Fruit fly (Drosophila melanogaster) Kc167 (cell line): ENCODE data around the gene Elp1.

ENCODE experiments used
- Myc ChIP-seq: fragments of >200 bp; optimal IDR thresholded peaks from 2 replicates; lab custom pipeline; 2017; ENCODE audit warnings: missing external identifiers
- Sin3A ChIP-seq: fragments of >200 bp; optimal IDR thresholded peaks from 2 replicates; lab custom pipeline; 2018; ENCODE audit warnings: missing external identifiers
- h ChIP-seq: fragments of >200 bp; optimal IDR thresholded peaks from 3 replicates; lab custom pipeline; 2018; ENCODE audit warnings: missing external identifiers
- insv ChIP-seq: fragments of >200 bp; optimal IDR thresholded peaks from 3 replicates; lab custom pipeline; 2018; ENCODE audit warnings: missing external identifiers
- psq ChIP-seq: fragments of >200 bp; optimal IDR thresholded peaks from 2 replicates; lab custom pipeline; 2017; ENCODE audit warnings: missing external identifiers
- ttk ChIP-seq: sonication (Bioruptor generic); optimal IDR thresholded peaks from 2 replicates; lab custom pipeline; 2017; ENCODE audit warnings: missing external identifiers

Gene Elp1

dm6 chr3R:11648356-11649355 lies 2.1 kb upstream of the Elp1 start:
- no peak for TF ChIP-seq Myc (lab: Kevin White, UChicago)
- TF ChIP-seq psq: no peak
- TF ChIP-seq ttk (lab: Kevin White, UChicago): no peak
- no peak for TF ChIP-seq insv (lab: Kevin White, UChicago)
- TF ChIP-seq Sin3A (lab: Kevin White, UChicago): no peak
- TF ChIP-seq h (lab: Kevin White, UChicago): no peak

dm6 chr3R:11649449-11649848 lies 1.3 kb upstream of the Elp1 start:
- TF ChIP-seq Sin3A (lab: Kevin White, UChicago): no peak
- no peak for TF ChIP-seq h (lab: Kevin White, UChicago)
- no peak for TF ChIP-seq psq

- TF ChIP-seq psq (no peak), insv (lab: Kevin White, UChicago) (no peak), ttk (lab: Kevin White, UChicago) (no peak), Myc (lab: Kevin White, UChicago) (no peak), Sin3A (lab: Kevin White, UChicago) (no peak), h (lab: Kevin White, UChicago) (no peak)
These were observed 5.2 kb downstream of the Elp1 start, which contains the start of gene CG42327 for dm6 chr3R:11655873-11656374. Gene CG42327, plus strand, starts transcription at chr3R:11656149.

DNA sequence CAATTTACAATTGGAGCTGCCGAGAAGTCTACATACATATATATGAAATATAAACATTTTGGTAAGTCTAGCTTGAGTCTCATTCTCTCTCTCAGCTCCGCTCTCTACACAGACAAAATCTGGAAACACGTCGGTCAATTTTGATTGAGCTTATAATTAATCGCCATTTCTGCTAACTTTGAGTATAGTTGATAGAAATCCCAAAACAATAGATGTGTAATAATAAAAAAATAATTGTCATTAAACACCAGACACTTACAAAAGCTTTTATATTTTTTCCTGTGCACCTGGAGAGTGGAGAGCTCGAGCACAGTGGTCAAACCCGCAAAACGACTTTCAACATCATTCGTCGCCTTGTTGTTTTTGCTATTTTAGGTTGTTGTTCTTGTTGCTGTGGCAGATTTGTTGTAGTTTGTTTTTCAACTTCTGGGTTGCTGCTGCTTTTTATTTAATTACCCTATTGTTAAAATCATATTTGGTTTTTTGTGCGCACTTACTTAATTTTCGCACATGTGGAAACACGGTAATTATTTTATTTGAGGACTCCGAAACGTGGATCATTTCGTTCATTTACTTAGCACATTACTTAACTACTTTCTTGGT lies 5.9 kb downstream of the Elp1 start:
- TF ChIP-seq insv (lab: Kevin White, UChicago): no peak
- no peak for TF ChIP-seq Sin3A (lab: Kevin White, UChicago)
- no peak for TF ChIP-seq psq
- TF ChIP-seq ttk (lab: Kevin White, UChicago): no peak
- TF ChIP-seq h (lab: Kevin White, UChicago): no peak

dm6 chr3R:11657786-11658193 lies 7.0 kb downstream of the Elp1 start:
- TF ChIP-seq psq: no peak
- TF ChIP-seq Sin3A (lab: Kevin White, UChicago): no peak
- TF ChIP-seq h (lab: Kevin White, UChicago): no peak
- TF ChIP-seq insv (lab: Kevin White, UChicago): no peak
- TF ChIP-seq Myc (lab: Kevin White, UChicago): no peak
- no peak for TF ChIP-seq ttk (lab: Kevin White, UChicago)

dm6 chr3R:11661187-11661586 lies 10.4 kb downstream of the Elp1 start:
- TF ChIP-seq insv (lab: Kevin White, UChicago) (no peak), Sin3A (lab: Kevin White, UChicago) (no peak), h (lab: Kevin White, UChicago) (no peak), Myc (lab: Kevin White, UChicago) (no peak), ttk (lab: Kevin White, UChicago) (no peak), psq (no peak)

- TF ChIP-seq ttk (lab: Kevin White, UChicago) (no peak), insv (lab: Kevin White, UChicago) (no peak), h (lab: Kevin White, UChicago) (no peak), Sin3A (lab: Kevin White, UChicago) (no peak), Myc (lab: Kevin White, UChicago) (no peak), psq (no peak)
These were observed 10.9 kb downstream of the Elp1 start for dm6 chr3R:11661712-11662111.

DNA sequence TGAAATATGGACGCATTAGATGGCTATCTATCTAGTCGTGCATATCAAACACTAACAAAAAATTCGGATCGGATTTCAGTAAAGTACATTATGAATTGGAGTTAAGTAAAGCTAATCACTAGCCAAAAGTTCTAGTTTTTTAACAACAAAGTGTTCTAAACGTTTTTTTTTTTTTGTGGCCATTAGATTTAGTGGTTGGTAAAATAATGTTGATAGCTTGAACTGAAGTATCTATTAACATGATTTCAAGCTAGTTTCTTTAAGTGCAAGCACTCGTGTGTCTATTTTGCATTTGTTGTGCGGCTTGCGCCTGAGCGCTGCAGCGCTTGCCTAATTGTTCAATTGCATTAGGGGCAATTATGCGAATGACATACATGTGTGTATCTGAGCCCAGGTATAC lies 11.8 kb downstream of the Elp1 start:
- TF ChIP-seq insv (lab: Kevin White, UChicago) (no peak), psq (no peak), h (lab: Kevin White, UChicago) (no peak), ttk (lab: Kevin White, UChicago) (no peak), Sin3A (lab: Kevin White, UChicago) (no peak), Myc (lab: Kevin White, UChicago) (no peak)

DNA sequence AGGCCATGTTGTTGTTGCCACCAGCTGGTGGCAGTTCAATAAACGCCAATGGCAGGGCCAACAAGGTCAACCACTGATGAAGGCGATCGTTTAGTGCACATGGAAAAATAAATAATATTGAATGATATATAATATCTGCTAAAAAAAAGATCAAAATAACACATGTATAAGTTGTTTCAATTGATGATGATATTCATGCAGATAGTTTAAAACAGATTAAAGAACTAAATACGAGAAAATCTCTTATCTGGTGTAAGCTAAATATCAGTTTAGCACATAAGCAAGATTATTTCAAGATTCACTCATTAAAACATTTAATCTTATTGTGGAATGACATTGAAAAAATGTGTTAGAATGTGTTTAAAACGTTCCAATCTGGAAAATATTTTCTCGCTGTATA lies 12.7 kb downstream of the Elp1 start:
- TF ChIP-seq h (lab: Kevin White, UChicago): no peak
- no peak for TF ChIP-seq ttk (lab: Kevin White, UChicago)
- TF ChIP-seq insv (lab: Kevin White, UChicago): no peak
- no peak for TF ChIP-seq psq
- TF ChIP-seq Sin3A (lab: Kevin White, UChicago): no peak
- TF ChIP-seq Myc (lab: Kevin White, UChicago): no peak

dm6 chr3R:11665508-11665907 lies 14.7 kb downstream of the Elp1 start:
- TF ChIP-seq h (lab: Kevin White, UChicago) (no peak), insv (lab: Kevin White, UChicago) (no peak), ttk (lab: Kevin White, UChicago) (no peak), Sin3A (lab: Kevin White, UChicago) (no peak), Myc (lab: Kevin White, UChicago) (no peak)

DNA sequence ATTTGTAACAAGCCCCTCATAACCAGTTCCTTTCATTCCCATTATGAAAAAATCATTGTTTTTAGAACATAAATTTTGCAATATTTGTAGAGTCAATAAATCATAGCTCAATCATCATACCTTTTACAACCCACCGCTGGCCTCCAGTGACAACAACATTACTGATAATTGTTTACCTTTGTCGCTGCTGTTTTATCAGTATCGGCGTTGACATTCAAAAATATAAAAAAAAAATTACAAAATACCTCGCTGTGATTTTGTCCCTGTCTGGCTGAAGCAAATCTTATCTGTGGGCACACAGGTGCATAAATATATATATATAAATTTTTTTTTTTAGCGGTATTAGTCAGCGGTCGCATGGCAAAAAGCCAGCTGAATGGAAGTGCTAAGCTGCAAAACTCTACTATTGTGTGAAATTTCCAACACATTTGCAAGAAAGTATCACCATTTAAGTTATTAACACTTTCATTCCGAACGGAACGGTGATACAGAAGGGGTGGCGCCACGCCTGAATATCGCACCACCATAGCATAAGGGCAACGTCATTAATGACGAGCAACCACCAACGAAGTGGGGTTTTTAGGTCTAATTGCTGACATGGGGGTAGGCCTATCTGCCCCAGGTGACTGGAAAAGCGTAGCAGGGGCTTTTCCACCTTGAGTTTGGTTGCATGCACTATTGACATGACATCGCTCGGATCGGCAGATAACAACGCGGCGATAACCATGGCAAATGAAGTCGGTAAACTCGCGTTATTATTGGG lies 15.3 kb downstream of the Elp1 start:
- no peak for TF ChIP-seq h (lab: Kevin White, UChicago)
- no peak for TF ChIP-seq insv (lab: Kevin White, UChicago)
- TF ChIP-seq ttk (lab: Kevin White, UChicago): no peak
- TF ChIP-seq Sin3A (lab: Kevin White, UChicago): no peak
- no peak for TF ChIP-seq psq
- no peak for TF ChIP-seq Myc (lab: Kevin White, UChicago)
